Fruit fly (Drosophila melanogaster) whole organism, embryonic: ENCODE data around the gene CG5376.

ENCODE experiments used
- CG10274 ChIP-seq: fragments of 200-800 bp; sonication (Bioruptor generic); optimal IDR thresholded peaks from 3 replicates; lab custom pipeline; 2017; ENCODE audit warnings: missing biosample characterization, mild to moderate bottlenecking, missing genetic modification characterization
- CG10543 ChIP-seq: fragments of 200-800 bp; sonication (Bioruptor generic); optimal IDR thresholded peaks from 3 replicates; lab custom pipeline; 2017; ENCODE audit warnings: missing biosample characterization, mild to moderate bottlenecking, missing genetic modification characterization, moderate library complexity
- CG10959 ChIP-seq: fragments of 200-800 bp; sonication (Bioruptor generic); IDR thresholded peaks from 2 replicates; pipeline ENCODE4 v1.3.6; 2022; ENCODE audit warnings: missing biosample characterization, missing genetic modification characterization
- CG13287 ChIP-seq: fragments of 200-800 bp; sonication (Bioruptor generic); IDR thresholded peaks from 2 replicates; pipeline ENCODE4 v1.3.6; 2022; ENCODE audit warnings: missing biosample characterization, missing genetic modification characterization; ENCODE audit not compliant: partially characterized antibody
- CG1602 ChIP-seq: fragments of 200-800 bp; sonication (Bioruptor generic); optimal IDR thresholded peaks from 3 replicates; lab custom pipeline; 2016; ENCODE audit warnings: missing biosample characterization, missing genetic modification characterization
- CG1647 ChIP-seq: fragments of 200-800 bp; sonication (Bioruptor generic); optimal IDR thresholded peaks from 3 replicates; lab custom pipeline; 2016; ENCODE audit warnings: missing biosample characterization, missing genetic modification characterization
- CG17829 ChIP-seq: fragments of 200-800 bp; optimal IDR thresholded peaks from 2 replicates; lab custom pipeline; 2019; ENCODE audit warnings: missing biosample characterization, mild to moderate bottlenecking, missing genetic modification characterization, moderate library complexity
- CG18764 ChIP-seq: fragments of 200-800 bp; sonication (Bioruptor generic); optimal IDR thresholded peaks from 3 replicates; lab custom pipeline; 2016; ENCODE audit warnings: missing biosample characterization, missing genetic modification characterization
- CG2889 ChIP-seq: fragments of 200-800 bp; sonication (Bioruptor generic); IDR thresholded peaks from 3 replicates; pipeline ENCODE4 v1.3.6; 2022; ENCODE audit warnings: missing biosample characterization, missing genetic modification characterization
- CG34376 ChIP-seq: fragments of 200-800 bp; sonication (Bioruptor generic); optimal IDR thresholded peaks from 2 replicates; lab custom pipeline; 2018; ENCODE audit warnings: missing biosample characterization, mild to moderate bottlenecking, missing genetic modification characterization
- CG3847 ChIP-seq: fragments of 200-800 bp; sonication (Bioruptor generic); IDR thresholded peaks from 2 replicates; pipeline ENCODE4 v1.3.6; 2022; ENCODE audit warnings: missing biosample characterization, missing genetic modification characterization
- CG4730 ChIP-seq: fragments of 200-800 bp; sonication (Bioruptor generic); IDR thresholded peaks from 2 replicates; pipeline ENCODE4 v1.3.6; 2022; ENCODE audit warnings: missing biosample characterization, missing genetic modification characterization
- CG8765 ChIP-seq: fragments of 200-800 bp; sonication (Bioruptor generic); IDR thresholded peaks from 2 replicates; pipeline ENCODE4 v1.3.6; 2022; ENCODE audit warnings: missing biosample characterization, missing genetic modification characterization
- Ets97D ChIP-seq: fragments of 200-800 bp; sonication (Bioruptor generic); optimal IDR thresholded peaks from 3 replicates; lab custom pipeline; 2016; ENCODE audit warnings: missing biosample characterization, missing genetic modification characterization
- Fer1 ChIP-seq: fragments of 200-800 bp; sonication (Bioruptor generic); optimal IDR thresholded peaks from 2 replicates; lab custom pipeline; 2017; ENCODE audit warnings: missing biosample characterization, mild to moderate bottlenecking, missing genetic modification characterization
- Fer2 ChIP-seq: fragments of 200-800 bp; sonication (Bioruptor generic); optimal IDR thresholded peaks from 2 replicates; lab custom pipeline; 2018; ENCODE audit warnings: missing biosample characterization, mild to moderate bottlenecking, missing genetic modification characterization, moderate library complexity
- Gsc ChIP-seq: fragments of 200-800 bp; sonication (Bioruptor generic); IDR thresholded peaks from 2 replicates; pipeline ENCODE4 v1.3.6; 2022; ENCODE audit warnings: missing biosample characterization, missing genetic modification characterization
- HLH54F ChIP-seq: fragments of 200-800 bp; sonication (Bioruptor generic); optimal IDR thresholded peaks from 3 replicates; lab custom pipeline; 2016; ENCODE audit warnings: missing biosample characterization, missing genetic modification characterization
- Hey ChIP-seq: fragments of 200-800 bp; sonication (Bioruptor generic); optimal IDR thresholded peaks from 3 replicates; lab custom pipeline; 2018; ENCODE audit warnings: missing biosample characterization, mild to moderate bottlenecking, missing genetic modification characterization
- Hmx ChIP-seq: fragments of 200-800 bp; sonication (Bioruptor generic); optimal IDR thresholded peaks from 2 replicates; lab custom pipeline; 2016; ENCODE audit warnings: missing biosample characterization, missing genetic modification characterization
- Hr3 ChIP-seq: fragments of 200-800 bp; sonication (Bioruptor generic); optimal IDR thresholded peaks from 3 replicates; lab custom pipeline; 2016; ENCODE audit warnings: missing biosample characterization, missing genetic modification characterization
- Lhr ChIP-seq: fragments of 200-800 bp; sonication (Bioruptor generic); optimal IDR thresholded peaks from 3 replicates; lab custom pipeline; 2017; ENCODE audit warnings: mild to moderate bottlenecking, missing biosample characterization, missing genetic modification reagents, missing genetic modification characterization
- Med ChIP-seq: fragments of 200-800 bp; sonication (Bioruptor generic); peaks from one replicate; lab custom pipeline; 2016; ENCODE audit warnings: missing biosample characterization, missing genetic modification characterization, mild to moderate bottlenecking, inconsistent platforms, moderate library complexity
- NFAT ChIP-seq: fragments of 200-800 bp; sonication (Bioruptor generic); IDR thresholded peaks from 2 replicates; pipeline ENCODE4 v1.3.6; 2022; ENCODE audit warnings: missing biosample characterization, missing genetic modification characterization
- Pdp1 ChIP-seq, 2 experiments: fragments of 200-800 bp; sonication (Bioruptor generic); optimal IDR thresholded peaks; 3 replicates each; lab custom pipeline; 2016; ENCODE audit warnings: missing biosample characterization in 2 of 2, missing genetic modification characterization in 2 of 2, mild to moderate bottlenecking in 1 of 2, moderate library complexity in 1 of 2
- Ptx1 ChIP-seq: fragments of 200-800 bp; sonication (Bioruptor generic); IDR thresholded peaks from 2 replicates; pipeline ENCODE4 v1.3.6; 2022; ENCODE audit warnings: missing biosample characterization, missing genetic modification characterization
- Rfx ChIP-seq: fragments of 200-800 bp; sonication (Bioruptor generic); IDR thresholded peaks from 2 replicates; pipeline ENCODE4 v1.3.6; 2022; ENCODE audit warnings: missing biosample characterization, missing genetic modification characterization
- Sox102F ChIP-seq: fragments of 200-800 bp; sonication (Bioruptor generic); optimal IDR thresholded peaks from 2 replicates; lab custom pipeline; 2018; ENCODE audit warnings: missing biosample characterization, mild to moderate bottlenecking, missing genetic modification characterization, moderate library complexity
- Stat92E ChIP-seq, 3 experiments: fragments of >200 bp in 2 of 3; fragments of 200-800 bp in 1 of 3; sonication (Bioruptor generic) in 1 of 3; optimal IDR thresholded peaks; 2 replicates each; lab custom pipeline; 2017 to 2019; ENCODE audit warnings: missing biosample characterization in 3 of 3, missing genetic modification characterization in 3 of 3, mild to moderate bottlenecking in 1 of 3, moderate library complexity in 1 of 3
- Tbp ChIP-seq: fragments of >200 bp; optimal IDR thresholded peaks from 2 replicates; lab custom pipeline; 2018; ENCODE audit warnings: missing biosample characterization, missing genetic modification characterization
- Trl ChIP-seq, 3 experiments: fragments of >200 bp in 2 of 3; fragments of 200-800 bp in 1 of 3; sonication (Bioruptor generic) in 1 of 3; optimal IDR thresholded peaks; 2 replicates in 1 of 3; 3 replicates in 2 of 3; lab custom pipeline; 2016 to 2017; ENCODE audit warnings: missing biosample characterization in 1 of 3, missing genetic modification characterization in 1 of 3
- ara ChIP-seq: fragments of 200-800 bp; sonication (Bioruptor generic); IDR thresholded peaks from 2 replicates; pipeline ENCODE4 v1.3.6; 2022; ENCODE audit warnings: missing biosample characterization, missing genetic modification characterization
- bowl ChIP-seq: fragments of 200-800 bp; sonication (Bioruptor generic); IDR thresholded peaks from 2 replicates; pipeline ENCODE4 v1.3.6; 2022; ENCODE audit warnings: missing biosample characterization, missing genetic modification characterization
- cad ChIP-seq: fragments of >200 bp; optimal IDR thresholded peaks from 2 replicates; lab custom pipeline; 2017; ENCODE audit warnings: missing biosample characterization, missing genetic modification characterization
- chif ChIP-seq, 2 experiments: fragments of 200-800 bp; sonication (Bioruptor generic); optimal IDR thresholded peaks; 3 replicates each; lab custom pipeline; 2016; ENCODE audit warnings: missing biosample characterization in 2 of 2, missing genetic modification characterization in 2 of 2
- crol ChIP-seq: fragments of 200-800 bp; sonication (Bioruptor generic); IDR thresholded peaks from 2 replicates; pipeline ENCODE4 v1.3.6; 2022; ENCODE audit warnings: missing biosample characterization, missing genetic modification characterization
- dpn ChIP-seq, 2 experiments: fragments of 200-800 bp; sonication (Bioruptor generic); optimal IDR thresholded peaks; 3 replicates each; lab custom pipeline; 2016; ENCODE audit warnings: missing biosample characterization in 2 of 2, missing genetic modification characterization in 2 of 2
- ftz-f1 ChIP-seq: fragments of 200-800 bp; sonication (Bioruptor generic); optimal IDR thresholded peaks from 2 replicates; lab custom pipeline; 2016; ENCODE audit warnings: missing biosample characterization, missing genetic modification characterization
- gcm2 ChIP-seq: fragments of 200-800 bp; sonication (Bioruptor generic); optimal IDR thresholded peaks from 2 replicates; lab custom pipeline; 2016; ENCODE audit warnings: missing biosample characterization, missing genetic modification characterization
- h ChIP-seq: fragments of >200 bp; optimal IDR thresholded peaks from 2 replicates; lab custom pipeline; 2017
- lola ChIP-seq, 3 experiments: fragments of >200 bp in 2 of 3; fragments of 200-800 bp in 1 of 3; sonication (Bioruptor generic) in 1 of 3; optimal IDR thresholded peaks; 2 replicates each; lab custom pipeline; 2017 to 2019; ENCODE audit warnings: missing biosample characterization in 3 of 3, missing genetic modification characterization in 3 of 3, mild to moderate bottlenecking in 1 of 3, moderate library complexity in 1 of 3
- mam ChIP-seq: fragments of 200-800 bp; sonication (Bioruptor generic); optimal IDR thresholded peaks from 3 replicates; lab custom pipeline; 2016; ENCODE audit warnings: missing biosample characterization, missing genetic modification characterization
- mld ChIP-seq: fragments of 200-800 bp; sonication (Bioruptor generic); IDR thresholded peaks from 3 replicates; pipeline ENCODE4 v1.3.6; 2022; ENCODE audit warnings: missing biosample characterization, missing genetic modification characterization; ENCODE audit not compliant: partially characterized antibody
- nau ChIP-seq: fragments of 200-800 bp; sonication (Bioruptor generic); optimal IDR thresholded peaks from 3 replicates; lab custom pipeline; 2017; ENCODE audit warnings: missing biosample characterization, mild to moderate bottlenecking, missing genetic modification characterization, missing genetic modification reagents
- sd ChIP-seq: fragments of 200-800 bp; sonication (Bioruptor generic); optimal IDR thresholded peaks from 3 replicates; lab custom pipeline; 2018; ENCODE audit warnings: missing biosample characterization, mild to moderate bottlenecking, missing genetic modification characterization, moderate library complexity
- shn ChIP-seq: fragments of 200-800 bp; sonication (Bioruptor generic); optimal IDR thresholded peaks from 3 replicates; lab custom pipeline; 2016; ENCODE audit warnings: missing biosample characterization, missing genetic modification characterization
- sima ChIP-seq: fragments of 200-800 bp; sonication (Bioruptor generic); optimal IDR thresholded peaks from 2 replicates; lab custom pipeline; 2016; ENCODE audit warnings: missing biosample characterization, missing genetic modification characterization
- sisA ChIP-seq: fragments of 200-800 bp; sonication (Bioruptor generic); IDR thresholded peaks from 2 replicates; pipeline ENCODE4 v1.3.6; 2022; ENCODE audit warnings: missing biosample characterization, missing genetic modification characterization
- sug ChIP-seq: fragments of 200-800 bp; optimal IDR thresholded peaks from 2 replicates; lab custom pipeline; 2019; ENCODE audit warnings: missing biosample characterization, mild to moderate bottlenecking, missing genetic modification characterization, moderate library complexity
- unpg ChIP-seq: fragments of 200-800 bp; sonication (Bioruptor generic); optimal IDR thresholded peaks from 3 replicates; lab custom pipeline; 2018; ENCODE audit warnings: missing biosample characterization, mild to moderate bottlenecking, missing genetic modification characterization, moderate library complexity
- vfl ChIP-seq: fragments of 200-800 bp; sonication (Bioruptor generic); optimal IDR thresholded peaks from 2 replicates; lab custom pipeline; 2016; ENCODE audit warnings: missing biosample characterization, missing genetic modification characterization

The CG5376 gene

DNA sequence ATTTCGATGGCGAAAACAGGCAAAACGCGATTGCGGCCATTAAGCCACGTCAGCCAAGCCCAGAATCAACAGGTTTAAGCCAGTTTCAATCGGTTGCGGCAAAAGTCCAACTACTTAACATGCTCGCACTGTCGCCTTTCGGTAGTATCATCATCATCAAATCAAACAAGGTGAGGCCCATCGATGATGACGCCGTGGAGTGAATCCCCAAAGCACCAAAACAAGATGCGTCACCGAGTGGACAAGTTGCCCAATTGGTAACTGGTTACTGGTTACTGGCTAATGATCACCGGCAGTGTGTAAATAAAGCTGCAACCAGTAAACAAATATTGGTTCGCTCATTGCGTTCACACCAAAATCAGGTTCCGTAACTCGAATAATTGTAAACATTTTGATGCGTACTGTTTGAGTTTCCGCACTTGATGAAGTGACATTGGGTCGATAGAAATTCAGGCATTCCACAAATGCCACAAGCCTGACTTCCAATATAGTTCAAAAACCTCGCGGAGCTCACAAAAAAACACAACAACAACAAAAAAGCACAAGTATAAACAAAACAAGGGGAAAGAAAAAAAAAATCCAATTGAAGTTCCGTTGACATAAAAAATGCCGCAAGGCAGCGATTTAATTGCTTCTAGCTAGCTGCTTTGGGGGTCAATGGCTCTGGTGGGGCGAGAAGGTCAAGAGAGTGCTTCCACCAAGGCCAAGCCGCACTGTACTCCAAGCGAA is 35.8 kb upstream of the CG5376 start (continued):
- TF ChIP-seq CG17829 (no peak), Ets97D (no peak), cad (no peak), mld (GFP tag; lab: Robert Waterston, UW) (no peak), ftz-f1 (GFP tag; lab: Kevin White, UChicago) (peak; percentile 92), NFAT (GFP tag; lab: Robert Waterston, UW) (no peak), Fer2 (tag; lab: Kevin White, UChicago) (peak; percentile 36), CG2889 (no peak), unpg (GFP tag; lab: Kevin White, UChicago) (peak; percentile 52), CG10959 (no peak), Trl (optimal IDR thresholded peaks at IDR 0.05; lab: Kevin White, UChicago) (no peak), Trl (GFP tag; optimal IDR thresholded peaks at IDR 0.05; lab: Kevin White, UChicago) (peak; percentile 62), CG4730 (GFP tag; lab: Robert Waterston, UW) (no peak; the same call in 1 of the 2 replicates), mam (GFP tag; lab: Kevin White, UChicago) (no peak), ara (peak; percentile 55), nau (peak; percentile 84), shn (GFP tag; lab: Kevin White, UChicago) (peak; percentile 56), CG18764 (GFP tag; lab: Kevin White, UChicago) (peak; percentile 62), gcm2 (GFP tag; lab: Kevin White, UChicago) (peak; percentile 29), Tbp (GFP tag; lab: Kevin White, UChicago) (no peak), HLH54F (GFP tag; lab: Kevin White, UChicago) (no peak), vfl (no peak), CG3847 (0 out of 2 replicates have a peak, but pooled peaks have one; percentile 4), Hmx (GFP tag; lab: Kevin White, UChicago) (no peak), dpn (GFP tag; optimal IDR thresholded peaks at IDR 0.05; lab: Kevin White, UChicago) (peak; percentile 24 to 37), Fer1 (peak; percentile 74), CG1647 (GFP tag; lab: Kevin White, UChicago) (peak; percentile 66)

DNA sequence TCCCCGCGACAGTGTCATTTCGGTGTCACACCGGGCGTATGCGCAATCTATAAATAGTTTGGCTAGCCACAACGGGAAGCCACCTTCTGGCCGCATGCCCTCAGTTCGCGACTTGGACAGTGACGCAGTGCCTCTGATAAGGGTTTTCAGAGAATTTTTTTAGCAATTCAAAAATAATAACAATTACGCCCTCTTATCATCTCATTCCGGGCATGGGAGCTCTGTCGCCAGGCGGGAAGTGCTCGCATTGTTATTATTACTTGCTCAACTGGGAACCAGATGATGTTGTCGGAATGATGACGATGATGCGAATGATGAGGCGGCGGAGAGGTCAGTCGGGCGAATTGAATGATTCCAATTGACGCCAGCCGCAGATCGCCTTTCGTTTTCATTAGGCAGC is 34.1 kb upstream of the CG5376 start:
- TF ChIP-seq Hr3 (GFP tag; lab: Kevin White, UChicago) (no peak), Lhr (GFP tag; lab: Kevin White, UChicago) (no peak), Stat92E (GFP tag; optimal IDR thresholded peaks at IDR 0.05; lab: Kevin White, UChicago) (no peak), Gsc (GFP tag; lab: Robert Waterston, UW) (no peak), Med (GFP tag; lab: Kevin White, UChicago) (peak; percentile 10), sisA (no peak), CG34376 (GFP tag; lab: Kevin White, UChicago) (peak; percentile 80), sd (tag; lab: Kevin White, UChicago) (peak; percentile 17), CG10274 (GFP tag; lab: Kevin White, UChicago) (no peak), ara (no peak), chif (GFP tag; optimal IDR thresholded peaks at IDR 0.05; lab: Kevin White, UChicago) (no peak), sug (peak; percentile 70), h (lab: Kevin White, UChicago) (no peak), bowl (GFP tag; lab: Robert Waterston, UW) (no peak), CG13287 (GFP tag; lab: Robert Waterston, UW) (no peak), Sox102F (GFP tag; lab: Kevin White, UChicago) (no peak), Pdp1 (GFP tag; optimal IDR thresholded peaks at IDR 0.05; lab: Kevin White, UChicago) (peak in 1 of 2 experiments; percentile 8), crol (GFP tag; lab: Robert Waterston, UW) (no peak), CG8765 (GFP tag; lab: Robert Waterston, UW) (no peak), Ptx1 (GFP tag; lab: Robert Waterston, UW) (no peak), Rfx (GFP tag; lab: Robert Waterston, UW) (no peak), sima (GFP tag; lab: Kevin White, UChicago) (no peak), CG10543 (GFP tag; lab: Kevin White, UChicago) (peak; percentile 66), lola (GFP tag; optimal IDR thresholded peaks at IDR 0.05; lab: Kevin White, UChicago) (no peak), CG1602 (no peak), Hey (peak; percentile 26), CG2889 (no peak)
